Fruit fly (Drosophila melanogaster) whole organism, embryonic: ENCODE results near the gene lgs.

Experiments used
- CG10147 ChIP-seq: fragments of 200-800 bp; sonication (Bioruptor generic); optimal IDR thresholded peaks from 2 replicates; lab custom pipeline; 2019; ENCODE audit warnings: missing biosample characterization, mild to moderate bottlenecking, missing genetic modification characterization, moderate library complexity
- CG10979 ChIP-seq: fragments of 200-800 bp; sonication (Bioruptor generic); optimal IDR thresholded peaks from 2 replicates; lab custom pipeline; 2018; ENCODE audit warnings: missing biosample characterization, mild to moderate bottlenecking, missing genetic modification characterization, moderate library complexity
- CG11398 ChIP-seq: fragments of 200-800 bp; sonication (Bioruptor generic); optimal IDR thresholded peaks from 2 replicates; lab custom pipeline; 2016; ENCODE audit warnings: missing biosample characterization, missing genetic modification characterization
- CG12071 ChIP-seq: fragments of 200-800 bp; sonication (Bioruptor generic); optimal IDR thresholded peaks from 3 replicates; lab custom pipeline; 2018; ENCODE audit warnings: missing biosample characterization, mild to moderate bottlenecking, missing genetic modification characterization
- CG13775 ChIP-seq: fragments of 200-800 bp; sonication (Bioruptor generic); optimal IDR thresholded peaks from 3 replicates; lab custom pipeline; 2017; ENCODE audit warnings: missing biosample characterization, mild to moderate bottlenecking, missing genetic modification characterization
- CG14965 ChIP-seq: fragments of 200-800 bp; sonication (Bioruptor generic); optimal IDR thresholded peaks from 2 replicates; lab custom pipeline; 2016; ENCODE audit warnings: missing biosample characterization, missing genetic modification characterization, borderline replicate concordance
- CG15479 ChIP-seq: fragments of 200-800 bp; sonication (Bioruptor generic); optimal IDR thresholded peaks from 3 replicates; lab custom pipeline; 2019; ENCODE audit warnings: missing biosample characterization, mild to moderate bottlenecking, missing genetic modification characterization, moderate library complexity
- CG1603 ChIP-seq: fragments of 200-800 bp; sonication (Bioruptor generic); optimal IDR thresholded peaks from 2 replicates; lab custom pipeline; 2019; ENCODE audit warnings: missing biosample characterization, mild to moderate bottlenecking, missing genetic modification characterization, moderate library complexity
- CG16815 ChIP-seq: fragments of 200-800 bp; sonication (Bioruptor generic); optimal IDR thresholded peaks from 3 replicates; lab custom pipeline; 2017; ENCODE audit warnings: missing biosample characterization, mild to moderate bottlenecking, missing genetic modification characterization
- CG17361 ChIP-seq: fragments of 200-800 bp; sonication (Bioruptor generic); IDR thresholded peaks from 3 replicates; pipeline ENCODE4 v1.3.6; 2022; ENCODE audit warnings: missing biosample characterization, missing genetic modification characterization
- CG2678 ChIP-seq: fragments of 200-800 bp; sonication (Bioruptor generic); optimal IDR thresholded peaks from 3 replicates; lab custom pipeline; 2019; ENCODE audit warnings: missing biosample characterization, mild to moderate bottlenecking, missing genetic modification characterization, moderate library complexity
- CG30403 ChIP-seq: fragments of 200-800 bp; sonication (Bioruptor generic); optimal IDR thresholded peaks from 3 replicates; lab custom pipeline; 2016; ENCODE audit warnings: missing biosample characterization, missing genetic modification characterization
- CG3281 ChIP-seq: fragments of 200-800 bp; sonication (Bioruptor generic); optimal IDR thresholded peaks from 3 replicates; lab custom pipeline; 2017; ENCODE audit warnings: missing biosample characterization, mild to moderate bottlenecking, missing genetic modification characterization
- CG7745 ChIP-seq: fragments of 200-800 bp; sonication (Bioruptor generic); optimal IDR thresholded peaks from 2 replicates; lab custom pipeline; 2018; ENCODE audit warnings: missing biosample characterization, mild to moderate bottlenecking, missing genetic modification characterization, moderate library complexity
- CG8478 ChIP-seq: fragments of >200 bp; optimal IDR thresholded peaks from 2 replicates; lab custom pipeline; 2018
- D19A ChIP-seq: fragments of 200-800 bp; optimal IDR thresholded peaks from 3 replicates; lab custom pipeline; 2019; ENCODE audit warnings: missing biosample characterization, mild to moderate bottlenecking, missing genetic modification characterization, moderate library complexity
- Dad ChIP-seq: fragments of 200-800 bp; sonication (Bioruptor generic); optimal IDR thresholded peaks from 3 replicates; lab custom pipeline; 2016; ENCODE audit warnings: missing biosample characterization, missing genetic modification characterization
- Dip2 ChIP-seq: fragments of 200-800 bp; sonication (Bioruptor generic); IDR thresholded peaks from 2 replicates; pipeline ENCODE4 v1.3.6; 2022; ENCODE audit warnings: missing biosample characterization, missing genetic modification characterization
- Doc3 ChIP-seq: fragments of 200-800 bp; sonication (Bioruptor generic); IDR thresholded peaks from 3 replicates; pipeline ENCODE4 v1.3.6; 2022; ENCODE audit warnings: missing biosample characterization, missing genetic modification characterization; ENCODE audit not compliant: partially characterized antibody
- Eip74EF ChIP-seq, 2 experiments: fragments of 200-800 bp in 1 of 2; fragments of >200 bp in 1 of 2; sonication (Bioruptor generic) in 1 of 2; optimal IDR thresholded peaks; 2 replicates each; lab custom pipeline; 2017 to 2019; ENCODE audit warnings: missing biosample characterization in 2 of 2, missing genetic modification characterization in 2 of 2, mild to moderate bottlenecking in 1 of 2, moderate library complexity in 1 of 2
- Jarid2 ChIP-seq: fragments of 200-800 bp; sonication (Bioruptor generic); optimal IDR thresholded peaks from 3 replicates; lab custom pipeline; 2017; ENCODE audit warnings: mild to moderate bottlenecking, missing biosample characterization, missing genetic modification reagents, missing genetic modification characterization
- MTF-1 ChIP-seq: fragments of 200-800 bp; sonication (Bioruptor generic); optimal IDR thresholded peaks from 2 replicates; lab custom pipeline; 2018; ENCODE audit warnings: missing biosample characterization, mild to moderate bottlenecking, missing genetic modification characterization, borderline replicate concordance
- Oli ChIP-seq: fragments of 200-800 bp; sonication (Bioruptor generic); optimal IDR thresholded peaks from 2 replicates; lab custom pipeline; 2018; ENCODE audit warnings: missing biosample characterization, mild to moderate bottlenecking, missing genetic modification characterization, moderate library complexity
- Spps ChIP-seq: fragments of 200-800 bp; sonication (Bioruptor generic); optimal IDR thresholded peaks from 2 replicates; lab custom pipeline; 2018; ENCODE audit warnings: missing biosample characterization, mild to moderate bottlenecking, missing genetic modification characterization
- Stat92E ChIP-seq, 3 experiments: fragments of >200 bp in 2 of 3; fragments of 200-800 bp in 1 of 3; sonication (Bioruptor generic) in 1 of 3; optimal IDR thresholded peaks; 2 replicates each; lab custom pipeline; 2017 to 2019; ENCODE audit warnings: missing biosample characterization in 3 of 3, missing genetic modification characterization in 3 of 3, mild to moderate bottlenecking in 1 of 3, moderate library complexity in 1 of 3
- TFAM ChIP-seq: fragments of 200-800 bp; sonication (Bioruptor generic); optimal IDR thresholded peaks from 2 replicates; lab custom pipeline; 2017; ENCODE audit warnings: missing biosample characterization, missing genetic modification characterization, inconsistent platforms
- Usf ChIP-seq: fragments of 200-800 bp; sonication (Bioruptor generic); optimal IDR thresholded peaks from 2 replicates; lab custom pipeline; 2017; ENCODE audit warnings: missing genotype, missing biosample characterization, missing genetic modification characterization
- Xrp1 ChIP-seq: fragments of 200-800 bp; sonication (Bioruptor generic); IDR thresholded peaks from 2 replicates; pipeline ENCODE4 v1.3.6; 2022; ENCODE audit warnings: missing biosample characterization, missing genetic modification characterization
- bigmax ChIP-seq: fragments of 200-800 bp; sonication (Bioruptor generic); optimal IDR thresholded peaks from 2 replicates; lab custom pipeline; 2018; ENCODE audit warnings: missing biosample characterization, mild to moderate bottlenecking, missing genetic modification characterization
- cas ChIP-seq: fragments of 200-800 bp; sonication (Bioruptor generic); IDR thresholded peaks from 2 replicates; pipeline ENCODE4 v1.3.6; 2022; ENCODE audit warnings: missing biosample characterization, missing genetic modification characterization
- cato ChIP-seq: fragments of 200-800 bp; sonication (Bioruptor generic); optimal IDR thresholded peaks from 2 replicates; lab custom pipeline; 2016; ENCODE audit warnings: missing biosample characterization, missing genetic modification characterization, borderline replicate concordance
- croc ChIP-seq: fragments of 200-800 bp; sonication (Bioruptor generic); conservative IDR thresholded peaks from 3 replicates; pipeline ENCODE4 v1.3.6; 2022; ENCODE audit warnings: missing biosample characterization, missing genetic modification characterization
- cwo ChIP-seq: fragments of 200-800 bp; sonication (Bioruptor generic); optimal IDR thresholded peaks from 3 replicates; lab custom pipeline; 2017; ENCODE audit warnings: missing biosample characterization, missing genetic modification characterization, mild to moderate bottlenecking, moderate library complexity, missing genetic modification reagents
- disco-r ChIP-seq: fragments of 200-800 bp; sonication (Bioruptor generic); optimal IDR thresholded peaks from 2 replicates; lab custom pipeline; 2016; ENCODE audit warnings: missing biosample characterization, missing genetic modification characterization
- ems ChIP-seq: fragments of 200-800 bp; sonication (Bioruptor generic); optimal IDR thresholded peaks from 3 replicates; lab custom pipeline; 2016; ENCODE audit warnings: missing biosample characterization, missing genetic modification characterization
- ewg ChIP-seq: fragments of 200-800 bp; sonication (Bioruptor generic); optimal IDR thresholded peaks from 3 replicates; lab custom pipeline; 2017; ENCODE audit warnings: mild to moderate bottlenecking, missing biosample characterization, missing genetic modification reagents, missing genetic modification characterization
- exex ChIP-seq: fragments of 200-800 bp; sonication (Bioruptor generic); optimal IDR thresholded peaks from 4 replicates; lab custom pipeline; 2018; ENCODE audit warnings: missing biosample characterization, mild to moderate bottlenecking, missing genetic modification characterization, moderate library complexity
- eyg ChIP-seq: fragments of 200-800 bp; sonication (Bioruptor generic); optimal IDR thresholded peaks from 3 replicates; lab custom pipeline; 2016; ENCODE audit warnings: missing biosample characterization, missing genetic modification characterization
- gcm ChIP-seq: fragments of 200-800 bp; sonication (Bioruptor generic); optimal IDR thresholded peaks from 2 replicates; lab custom pipeline; 2019; ENCODE audit warnings: missing biosample characterization, mild to moderate bottlenecking, missing genetic modification characterization, moderate library complexity
- gfzf ChIP-seq: fragments of 200-800 bp; sonication (Bioruptor generic); optimal IDR thresholded peaks from 2 replicates; lab custom pipeline; 2016; ENCODE audit warnings: missing biosample characterization, mild to moderate bottlenecking, missing genetic modification characterization, moderate library complexity
- gro ChIP-seq: fragments of 200-800 bp; sonication (Bioruptor generic); optimal IDR thresholded peaks from 2 replicates; lab custom pipeline; 2016; ENCODE audit warnings: missing biosample characterization, missing genetic modification characterization
- gsb ChIP-seq: fragments of 200-800 bp; sonication (Bioruptor generic); IDR thresholded peaks from 2 replicates; pipeline ENCODE4 v1.3.6; 2022; ENCODE audit warnings: missing biosample characterization, missing genetic modification characterization
- hkb ChIP-seq, 2 experiments: fragments of 200-800 bp in 1 of 2; fragments of >200 bp in 1 of 2; sonication (Bioruptor generic) in 1 of 2; IDR thresholded peaks in 1 of 2; optimal IDR thresholded peaks in 1 of 2; 2 replicates each; pipeline versions ENCODE4 v1.3.6 to Lab custom; 2017 to 2022; ENCODE audit warnings: missing biosample characterization in 1 of 2, missing genetic modification characterization in 1 of 2
- lilli ChIP-seq: fragments of 200-800 bp; sonication (Bioruptor generic); optimal IDR thresholded peaks from 3 replicates; lab custom pipeline; 2016; ENCODE audit warnings: missing biosample characterization, missing genetic modification characterization
- mirr ChIP-seq: fragments of 200-800 bp; sonication (Bioruptor generic); optimal IDR thresholded peaks from 3 replicates; lab custom pipeline; 2018; ENCODE audit warnings: missing biosample characterization, mild to moderate bottlenecking, missing genetic modification characterization
- sisA ChIP-seq: fragments of 200-800 bp; sonication (Bioruptor generic); IDR thresholded peaks from 2 replicates; pipeline ENCODE4 v1.3.6; 2022; ENCODE audit warnings: missing biosample characterization, missing genetic modification characterization
- sob ChIP-seq: fragments of 200-800 bp; sonication (Bioruptor generic); IDR thresholded peaks from 2 replicates; pipeline ENCODE4 v1.3.6; 2022; ENCODE audit warnings: missing biosample characterization, missing genetic modification characterization
- trem ChIP-seq: fragments of 200-800 bp; optimal IDR thresholded peaks from 3 replicates; lab custom pipeline; 2019; ENCODE audit warnings: missing biosample characterization, mild to moderate bottlenecking, missing genetic modification characterization, moderate library complexity
- ttk ChIP-seq: fragments of 200-800 bp; sonication (Bioruptor generic); IDR thresholded peaks from 2 replicates; pipeline ENCODE4 v2.1.2; 2022; ENCODE audit warnings: missing biosample characterization, missing genetic modification characterization
- wor ChIP-seq: fragments of 200-800 bp; sonication (Bioruptor generic); IDR thresholded peaks from 2 replicates; pipeline ENCODE4 v1.3.6; 2022; ENCODE audit warnings: missing biosample characterization, missing genetic modification characterization

Gene lgs

dm6 chr4:486435-486834 lies 42.7 kb upstream of the lgs start (continued):
- peak in 1 of 2 experiments; percentile 37 for TF ChIP-seq Eip74EF (GFP tag; optimal IDR thresholded peaks at IDR 0.05; lab: Kevin White, UChicago)
- peak; percentile 45 for TF ChIP-seq eyg (GFP tag; lab: Kevin White, UChicago)
- peak; percentile 40 for TF ChIP-seq CG10979 (tag; lab: Kevin White, UChicago)
- TF ChIP-seq lilli (GFP tag; lab: Kevin White, UChicago) = peak; percentile 58
- no peak for TF ChIP-seq hkb (optimal IDR thresholded peaks at IDR 0.05; lab: Kevin White, UChicago)
- TF ChIP-seq hkb (GFP tag; IDR thresholded peaks at IDR 0.05; lab: Robert Waterston, UW) = 0 out of 2 replicates have a peak, but pooled peaks have one; percentile 17
- peak; percentile 57 for TF ChIP-seq gfzf (GFP tag; lab: Kevin White, UChicago)
- no peak for TF ChIP-seq CG13775 (GFP tag; lab: Kevin White, UChicago)
- TF ChIP-seq cato (GFP tag; lab: Kevin White, UChicago) = no peak
- no peak for TF ChIP-seq CG14965 (GFP tag; lab: Kevin White, UChicago)
- no peak for TF ChIP-seq CG15479
- peak in 1 of 3 experiments; percentile 75 for TF ChIP-seq Stat92E (GFP tag; optimal IDR thresholded peaks at IDR 0.05; lab: Kevin White, UChicago)
- TF ChIP-seq CG8478 (lab: Kevin White, UChicago) = no peak
- TF ChIP-seq Dad = peak; percentile 30
- no peak for TF ChIP-seq ttk
- TF ChIP-seq CG7745 (tag; lab: Kevin White, UChicago) = peak; percentile 62
- peak; percentile 58 for TF ChIP-seq CG30403 (GFP tag; lab: Kevin White, UChicago)
- peak; percentile 95 for TF ChIP-seq Doc3 (GFP tag; lab: Robert Waterston, UW)
- TF ChIP-seq CG12071 (GFP tag; lab: Kevin White, UChicago) = no peak
- TF ChIP-seq ewg (GFP tag; lab: Kevin White, UChicago) = no peak
- no peak for TF ChIP-seq wor (GFP tag; lab: Robert Waterston, UW)
- no peak for TF ChIP-seq cas
- TF ChIP-seq TFAM (GFP tag; lab: Kevin White, UChicago) = no peak
- TF ChIP-seq bigmax (GFP tag; lab: Kevin White, UChicago) = no peak
- no peak for TF ChIP-seq Jarid2 (GFP tag; lab: Kevin White, UChicago)
- TF ChIP-seq sisA (GFP tag; lab: Robert Waterston, UW) = no peak; the same call in 1 of the 2 replicates
- no peak for TF ChIP-seq mirr (GFP tag; lab: Kevin White, UChicago)
- TF ChIP-seq gro (GFP tag; lab: Kevin White, UChicago) = peak; percentile 74
- no peak for TF ChIP-seq disco-r (GFP tag; lab: Kevin White, UChicago)
- TF ChIP-seq MTF-1 (GFP tag; lab: Kevin White, UChicago) = no peak
- peak; percentile 65; the same call in 1 of the 2 replicates for TF ChIP-seq sob (GFP tag; lab: Robert Waterston, UW)
- peak; percentile 18 for TF ChIP-seq CG3281
- TF ChIP-seq CG11398 (GFP tag; lab: Kevin White, UChicago) = peak; percentile 23
- no peak for TF ChIP-seq exex (tag; lab: Kevin White, UChicago)
- peak; percentile 81 for TF ChIP-seq trem
- TF ChIP-seq Dip2 (GFP tag; lab: Robert Waterston, UW) = no peak
- TF ChIP-seq CG17361 (GFP tag; lab: Robert Waterston, UW) = peak; percentile 46; the same call in 2 of the 3 replicates
- no peak for TF ChIP-seq cwo (GFP tag; lab: Kevin White, UChicago)
- TF ChIP-seq croc (GFP tag; lab: Robert Waterston, UW) = no peak
- no peak for TF ChIP-seq CG2678
- no peak for TF ChIP-seq Usf (GFP tag; lab: Kevin White, UChicago)
- TF ChIP-seq CG16815 (GFP tag; lab: Kevin White, UChicago) = no peak
- TF ChIP-seq D19A (tag; lab: Kevin White, UChicago) = no peak
- no peak for TF ChIP-seq Oli
- no peak for TF ChIP-seq gsb (GFP tag; lab: Robert Waterston, UW)
- no peak for TF ChIP-seq Spps (tag; lab: Kevin White, UChicago)
- peak; percentile 36 for TF ChIP-seq gcm
- TF ChIP-seq CG1603 (tag; lab: Kevin White, UChicago) = peak; percentile 72
- peak; percentile 33 for TF ChIP-seq ems
- no peak for TF ChIP-seq Xrp1 (GFP tag; lab: Robert Waterston, UW)
- TF ChIP-seq CG10147 (GFP tag; lab: Kevin White, UChicago) = peak; percentile 58
